Worm (Caenorhabditis elegans) whole organism, L3 larva: Measurements from ENCODE around the gene W07A12.4.

Experiments used
- aly-2 ChIP-seq: fragments of 150-350 bp; optimal IDR thresholded peaks from 2 replicates; lab custom pipeline; 2014; ENCODE audit warnings: missing biosample characterization, missing genetic modification characterization
- ceh-82 ChIP-seq: fragments of 150-350 bp; optimal IDR thresholded peaks from 2 replicates; lab custom pipeline; 2014; ENCODE audit warnings: missing biosample characterization, missing genetic modification characterization
- egl-5 ChIP-seq: fragments of 150-350 bp; optimal IDR thresholded peaks from 2 replicates; lab custom pipeline; 2017; ENCODE audit warnings: missing biosample characterization, missing genetic modification reagents, missing genetic modification characterization, inconsistent platforms
- elt-3 ChIP-seq, 3 experiments: fragments of 150-350 bp in 1 of 3; sonication (generic microtip) in 2 of 3; optimal IDR thresholded peaks; 2 replicates in 2 of 3; 4 replicates in 1 of 3; lab custom pipeline; 2014 to 2017; ENCODE audit warnings: missing biosample characterization in 3 of 3, missing genetic modification characterization in 3 of 3
- eor-1 ChIP-seq, 2 experiments: fragments of 150-350 bp; optimal IDR thresholded peaks; 2 replicates each; lab custom pipeline; 2014 to 2018; ENCODE audit warnings: missing biosample characterization in 2 of 2, missing genetic modification characterization in 2 of 2
- fkh-10 ChIP-seq: sonication (generic microtip); optimal IDR thresholded peaks from 2 replicates; lab custom pipeline; 2017; ENCODE audit warnings: missing biosample characterization, missing genetic modification reagents, missing genetic modification characterization
- fkh-2 ChIP-seq: fragments of 150-350 bp; optimal IDR thresholded peaks from 2 replicates; lab custom pipeline; 2014; ENCODE audit warnings: missing biosample characterization, missing genetic modification reagents, missing genetic modification characterization
- lin-15B ChIP-seq: fragments of 150-350 bp; optimal IDR thresholded peaks from 2 replicates; lab custom pipeline; 2014; ENCODE audit warnings: missing biosample characterization, missing genetic modification characterization
- nhr-11 ChIP-seq: fragments of 150-350 bp; optimal IDR thresholded peaks from 2 replicates; lab custom pipeline; 2014; ENCODE audit warnings: missing biosample characterization, missing genetic modification characterization
- nhr-76 ChIP-seq: fragments of 150-350 bp; sonication (generic microtip); optimal IDR thresholded peaks from 5 replicates; lab custom pipeline; 2014; ENCODE audit warnings: missing biosample characterization, missing genetic modification characterization
- sea-2 ChIP-seq: fragments of 150-350 bp; sonication (generic microtip); optimal IDR thresholded peaks from 4 replicates; lab custom pipeline; 2014; ENCODE audit warnings: missing biosample characterization, missing genetic modification reagents, missing genetic modification characterization
- snpc-4 ChIP-seq: fragments of 150-350 bp; optimal IDR thresholded peaks from 2 replicates; lab custom pipeline; 2014; ENCODE audit warnings: missing biosample characterization, missing genetic modification characterization
- tbx-2 ChIP-seq: sonication (generic microtip); optimal IDR thresholded peaks from 2 replicates; lab custom pipeline; 2016; ENCODE audit warnings: mild to moderate bottlenecking, missing genetic modification characterization, missing compliant biosample characterization
- zag-1 ChIP-seq: fragments of 150-350 bp; optimal IDR thresholded peaks from 2 replicates; lab custom pipeline; 2014; ENCODE audit warnings: missing biosample characterization, missing genetic modification characterization

DNA sequence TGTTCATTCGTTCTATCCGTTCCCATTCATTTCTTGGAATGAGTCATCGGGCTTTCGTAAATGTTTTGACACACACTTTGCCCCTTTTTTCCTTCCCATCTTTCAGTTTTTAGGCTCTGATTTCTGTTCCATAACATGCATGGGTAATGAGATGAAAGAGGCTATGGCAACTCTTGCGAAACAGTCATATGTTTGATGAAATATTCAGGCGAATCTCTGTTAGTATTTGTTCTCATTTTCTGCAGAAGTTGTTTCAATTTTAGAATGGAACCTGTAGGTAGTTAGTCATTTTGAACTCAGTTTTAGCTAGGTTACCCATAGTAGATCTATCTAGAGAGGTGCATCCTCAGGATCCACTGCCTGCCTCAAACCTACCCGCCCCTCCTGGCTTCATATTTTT, 31.1 kb upstream of the W07A12.4 start:
- TF ChIP-seq egl-5 (tag; lab: Kevin White, UChicago) (no peak), fkh-10 (GFP tag; lab: Kevin White, UChicago) (no peak), zag-1 (tag; lab: Kevin White, UChicago) (no peak), ceh-82 (tag; lab: Kevin White, UChicago) (no peak), aly-2 (tag; lab: Kevin White, UChicago) (no peak), sea-2 (GFP tag; lab: Kevin White, UChicago) (no peak), snpc-4 (no peak), lin-15B (no peak), eor-1 (tag; optimal IDR thresholded peaks at IDR 0.05; lab: Kevin White, UChicago) (no peak), nhr-11 (tag; lab: Kevin White, UChicago) (no peak), elt-3 (tag; optimal IDR thresholded peaks at IDR 0.05; lab: Kevin White, UChicago) (no peak), nhr-76 (tag; lab: Kevin White, UChicago) (no peak), tbx-2 (tag; lab: Kevin White, UChicago) (no peak), fkh-2 (tag; lab: Kevin White, UChicago) (no peak)
